Fruit fly (Drosophila melanogaster): ENCODE measurements around the gene Pitslre.
A peak's percentile ranks its signal among the peaks of the same experiment; 100 is the strongest.

Pitslre gene

dm6 chr3L:20809088-20809999 lies 38.0 kb downstream of the Pitslre start, which contains the start of the genes CG3634 and HIPP1 (continued):
- TF ChIP-seq Max (GFP tag; optimal IDR thresholded peaks at IDR 0.05) (peak; percentile 37), CG15696 (tag; optimal IDR thresholded peaks at IDR 0.05) (no peak), dimm (GFP tag; IDR thresholded peaks at IDR 0.05) (no peak), CG15514 (GFP tag; optimal IDR thresholded peaks at IDR 0.05) (peak; percentile 22), fd3F (GFP tag; optimal IDR thresholded peaks at IDR 0.05) (no peak), CG7745 (tag; optimal IDR thresholded peaks at IDR 0.05) (no peak), wdn (GFP tag; IDR thresholded peaks at IDR 0.05) (no peak), CG10274 (GFP tag; optimal IDR thresholded peaks at IDR 0.05) (no peak), Vsx1 (GFP tag; optimal IDR thresholded peaks at IDR 0.05) (no peak), CG18262 (tag; optimal IDR thresholded peaks at IDR 0.05) (no peak), cwo (GFP tag; optimal IDR thresholded peaks at IDR 0.05) (no peak), CG7357 (GFP tag; IDR thresholded peaks at IDR 0.05) (no peak), seq (GFP tag; IDR thresholded peaks at IDR 0.05) (no peak), ken (GFP tag; IDR thresholded peaks at IDR 0.05) (no peak), dan (GFP tag; IDR thresholded peaks at IDR 0.05) (no peak), CG14441 (GFP tag; IDR thresholded peaks at IDR 0.05) (no peak), CG7963 (GFP tag; IDR thresholded peaks at IDR 0.05; ENCODE audit: partially characterized antibody) (no peak), disco-r (GFP tag; optimal IDR thresholded peaks at IDR 0.05) (no peak), Mad (GFP tag; optimal IDR thresholded peaks at IDR 0.05) (no peak), Hr3 (GFP tag; optimal IDR thresholded peaks at IDR 0.05) (no peak), crp (GFP tag; optimal IDR thresholded peaks at IDR 0.05) (no peak), Nf-YB (GFP tag; optimal IDR thresholded peaks at IDR 0.05) (peak; percentile 36), az2 (GFP tag; optimal IDR thresholded peaks at IDR 0.05) (no peak), CG16813 (GFP tag; IDR thresholded peaks at IDR 0.05; ENCODE audit: partially characterized antibody) (peak; percentile 50; the same call in 2 of the 3 replicates), CG17385 (GFP tag; optimal IDR thresholded peaks at IDR 0.05) (no peak), ssp (GFP tag; IDR thresholded peaks at IDR 0.05) (peak; percentile 72), cad (GFP tag; optimal IDR thresholded peaks at IDR 0.05) (no peak), Oli (tag; optimal IDR thresholded peaks at IDR 0.05) (no peak), CG13624 (GFP tag; optimal IDR thresholded peaks at IDR 0.05) (no peak), CG31441 (GFP tag; IDR thresholded peaks at IDR 0.05) (no peak), abd-A (tag; optimal IDR thresholded peaks at IDR 0.05) (no peak), CG12659 (GFP tag; optimal IDR thresholded peaks at IDR 0.05) (peak; percentile 57), CG15073 (GFP tag; optimal IDR thresholded peaks at IDR 0.05) (no peak), Dip3 (GFP tag; optimal IDR thresholded peaks at IDR 0.05) (no peak), kah (GFP tag; optimal IDR thresholded peaks at IDR 0.05) (no peak), CG3065 (GFP tag; optimal IDR thresholded peaks at IDR 0.05) (no peak), cg (GFP tag; optimal IDR thresholded peaks at IDR 0.05) (no peak), CG7987 (GFP tag; optimal IDR thresholded peaks at IDR 0.05) (no peak), gem (tag; optimal IDR thresholded peaks at IDR 0.05) (no peak), Rfx (GFP tag; IDR thresholded peaks at IDR 0.05) (no peak), HHEX (GFP tag; optimal IDR thresholded peaks at IDR 0.05) (no peak), Sox102F (GFP tag; optimal IDR thresholded peaks at IDR 0.05) (no peak), CG30403 (GFP tag; optimal IDR thresholded peaks at IDR 0.05) (peak; percentile 34), Gsc (GFP tag; IDR thresholded peaks at IDR 0.05) (no peak), Gug (GFP tag; IDR thresholded peaks at IDR 0.05) (no peak), tap (tag; optimal IDR thresholded peaks at IDR 0.05) (no peak), fd64A (GFP tag; optimal IDR thresholded peaks at IDR 0.05) (no peak), toy (GFP tag; IDR thresholded peaks at IDR 0.05) (no peak), Dek (tag; optimal IDR thresholded peaks at IDR 0.05) (no peak)

Data from whole organism, embryonic.